Worm (Caenorhabditis elegans): ENCODE data around the gene ucr-1.

ucr-1 gene

ce11 chrIII:5603439-5603986, 11.6 kb downstream of the ucr-1 start, which contains the start of gene madf-11 (continued):
- no peak for TF ChIP-seq ama-1 (optimal IDR thresholded peaks at IDR 0.05)
- TF ChIP-seq ama-1 (GFP tag; optimal IDR thresholded peaks at IDR 0.05), result no peak
- no peak for TF ChIP-seq lin-26 (GFP tag; IDR thresholded peaks at IDR 0.05)
- peak; percentile 39 for TF ChIP-seq lin-40 (tag; optimal IDR thresholded peaks at IDR 0.05)
- 0 out of 2 replicates have a peak, but pooled peaks have one; percentile 17 for TF ChIP-seq K11D2.4 (GFP tag; IDR thresholded peaks at IDR 0.05)
- TF ChIP-seq madf-3 (GFP tag; IDR thresholded peaks at IDR 0.05), result 0 out of 2 replicates have a peak, but pooled peaks have one; percentile 51
- peak in 1 of 3 experiments; percentile 67 for TF ChIP-seq lin-35 (GFP tag; optimal IDR thresholded peaks at IDR 0.05)
- TF ChIP-seq ztf-3 (GFP tag; optimal IDR thresholded peaks at IDR 0.05), result no peak
- peak; percentile 60 for TF ChIP-seq lin-54 (GFP tag; optimal IDR thresholded peaks at IDR 0.05)
- no peak for TF ChIP-seq egrh-3 (GFP tag; IDR thresholded peaks at IDR 0.05)
- TF ChIP-seq ZK185.1 (tag; optimal IDR thresholded peaks at IDR 0.05; ENCODE audit: poor library complexity, severe bottlenecking), result peak; percentile 28
- no peak for TF ChIP-seq let-607 (tag; optimal IDR thresholded peaks at IDR 0.05)
- TF ChIP-seq madf-8 (GFP tag; conservative IDR thresholded peaks at IDR 0.05), result no peak
- TF ChIP-seq nfyb-1 (GFP tag; IDR thresholded peaks at IDR 0.05), result 0 out of 2 replicates have a peak, but pooled peaks have one; percentile 35
- TF ChIP-seq rcor-1 (GFP tag; IDR thresholded peaks at IDR 0.05), result peak; percentile 34; the same call in 1 of the 2 replicates

ce11 chrIII:5604080-5604479, 12.1 kb downstream of the ucr-1 start, which contains the start of gene xnd-1:
Gene xnd-1 (plus strand): TSS chrIII:5604460.
- TF ChIP-seq F55B11.4 (tag; optimal IDR thresholded peaks at IDR 0.05; ENCODE audit: borderline replicate concordance, insufficient read depth) (no peak), snpc-1.3 (tag; optimal IDR thresholded peaks at IDR 0.05; ENCODE audit: insufficient read depth) (peak; percentile 57), zim-3 (tag; optimal IDR thresholded peaks at IDR 0.05) (no peak), ceh-91 (GFP tag; IDR thresholded peaks at IDR 0.05) (peak; percentile 52), lin-54 (GFP tag; optimal IDR thresholded peaks at IDR 0.05) (peak; percentile 46), madf-8 (GFP tag; conservative IDR thresholded peaks at IDR 0.05) (0 out of 2 replicates have a peak, but pooled peaks have one; percentile 36), D2030.7 (GFP tag; IDR thresholded peaks at IDR 0.05) (peak; percentile 43; the same call in 1 of the 2 replicates), aptf-3 (GFP tag; IDR thresholded peaks at IDR 0.05) (no peak), Y67H2A.10 (GFP tag; conservative IDR thresholded peaks at IDR 0.05) (no peak), mes-4 (tag; optimal IDR thresholded peaks at IDR 0.05) (no peak), F23B12.7 (tag; optimal IDR thresholded peaks at IDR 0.05; ENCODE audit: insufficient read depth) (no peak), akir-1 (GFP tag; optimal IDR thresholded peaks at IDR 0.05) (no peak), tlf-1 (GFP tag; optimal IDR thresholded peaks at IDR 0.05) (no peak), cebp-1 (GFP tag; IDR thresholded peaks at IDR 0.05) (no peak), cebp-1 (tag; optimal IDR thresholded peaks at IDR 0.05) (no peak), unc-62 (GFP tag; optimal IDR thresholded peaks at IDR 0.05) (no peak), sptf-2 (GFP tag; optimal IDR thresholded peaks at IDR 0.05) (no peak), dpl-1 (GFP tag; optimal IDR thresholded peaks at IDR 0.05) (peak; percentile 19), F22D6.2 (tag; optimal IDR thresholded peaks at IDR 0.05) (no peak), F33H1.4 (GFP tag; IDR thresholded peaks at IDR 0.05) (peak; percentile 82), B0019.2 (GFP tag; conservative IDR thresholded peaks at IDR 0.05) (peak; percentile 54; the same call in 1 of the 2 replicates), attf-6 (GFP tag; IDR thresholded peaks at IDR 0.05) (no peak), Y56A3A.18 (GFP tag; IDR thresholded peaks at IDR 0.05) (no peak), hlh-26 (GFP tag; conservative IDR thresholded peaks at IDR 0.05) (no peak), efl-1 (GFP tag; optimal IDR thresholded peaks at IDR 0.05) (peak; percentile 41), mel-28 (tag; optimal IDR thresholded peaks at IDR 0.05; ENCODE audit: borderline replicate concordance) (no peak), F10E7.11 (tag; optimal IDR thresholded peaks at IDR 0.05) (no peak), hmg-20 (GFP tag; IDR thresholded peaks at IDR 0.05) (no peak), madf-6 (GFP tag; IDR thresholded peaks at IDR 0.05) (peak; percentile 69), nfya-2 (GFP tag; IDR thresholded peaks at IDR 0.05) (no peak), B0261.1 (tag; optimal IDR thresholded peaks at IDR 0.05) (no peak), B0336.3 (GFP tag; IDR thresholded peaks at IDR 0.05) (no peak), F39B2.1 (GFP tag; IDR thresholded peaks at IDR 0.05) (no peak), sdz-38 (tag; optimal IDR thresholded peaks at IDR 0.05) (no peak)
